Fruit fly (Drosophila melanogaster) whole organism, adult: ENCODE data around the gene Atat.

ENCODE experiments used
- CG12768 ChIP-seq: fragments of 200-800 bp; sonication (Bioruptor generic); optimal IDR thresholded peaks from 2 replicates; lab custom pipeline; 2017; ENCODE audit warnings: missing biosample characterization, missing genetic modification characterization, mild to moderate bottlenecking, moderate library complexity, missing genetic modification reagents
- CG1620 ChIP-seq: fragments of 200-800 bp; sonication (Bioruptor generic); optimal IDR thresholded peaks from 2 replicates; lab custom pipeline; 2016; ENCODE audit warnings: missing biosample characterization, missing genetic modification characterization
- CG7045 ChIP-seq: fragments of 200-800 bp; sonication (Bioruptor generic); optimal IDR thresholded peaks from 2 replicates; lab custom pipeline; 2017; ENCODE audit warnings: missing biosample characterization, mild to moderate bottlenecking, missing genetic modification characterization
- CG7101 ChIP-seq: fragments of 200-800 bp; sonication (Bioruptor generic); optimal IDR thresholded peaks from 2 replicates; lab custom pipeline; 2018; ENCODE audit warnings: missing biosample characterization, mild to moderate bottlenecking, missing genetic modification characterization, moderate library complexity
- Clk ChIP-seq: fragments of 200-800 bp; sonication (Bioruptor generic); optimal IDR thresholded peaks from 2 replicates; lab custom pipeline; 2017; ENCODE audit warnings: missing biosample characterization, missing genetic modification characterization
- kay ChIP-seq: fragments of 200-800 bp; sonication (Bioruptor generic); peaks from one replicate; lab custom pipeline; 2016; ENCODE audit warnings: missing biosample characterization, missing genetic modification characterization, borderline replicate concordance
- ovo ChIP-seq: fragments of 200-800 bp; sonication (Bioruptor generic); optimal IDR thresholded peaks from 2 replicates; lab custom pipeline; 2016; ENCODE audit warnings: missing biosample characterization, missing genetic modification characterization
- tj ChIP-seq: fragments of 200-800 bp; sonication (Bioruptor generic); optimal IDR thresholded peaks from 3 replicates; lab custom pipeline; 2017; ENCODE audit warnings: missing biosample characterization, mild to moderate bottlenecking, missing genetic modification characterization, moderate library complexity

DNA sequence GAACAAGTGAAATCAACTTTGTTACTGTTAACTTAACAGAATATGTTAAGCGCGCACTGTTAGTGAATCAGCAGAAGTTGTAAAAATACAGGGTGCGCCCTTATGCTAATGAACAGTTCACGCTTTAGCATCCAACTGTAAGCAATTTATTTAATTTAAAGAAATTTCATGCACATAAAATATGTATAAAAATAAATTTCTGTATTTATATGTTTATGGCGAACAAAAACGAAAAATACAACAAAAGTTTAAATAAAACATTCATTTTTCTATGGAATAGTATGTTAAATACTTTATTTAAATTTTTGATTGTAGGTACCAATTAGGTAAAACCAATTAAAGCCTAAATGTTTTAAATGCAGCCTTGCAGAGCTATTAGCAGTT is 2.0 kb downstream of the Atat start:
- no peak for TF ChIP-seq Clk
- TF ChIP-seq tj (GFP tag; lab: Kevin White, UChicago): no peak
- peak; percentile 18 for TF ChIP-seq CG12768 (GFP tag; lab: Kevin White, UChicago)
- TF ChIP-seq kay (GFP tag; lab: Kevin White, UChicago): peak; percentile 97
- TF ChIP-seq ovo (GFP tag; lab: Kevin White, UChicago): no peak
- no peak for TF ChIP-seq CG1620 (GFP tag; lab: Kevin White, UChicago)
- TF ChIP-seq CG7045: peak; percentile 36
- TF ChIP-seq CG7101: peak; percentile 10
